Fruit fly (Drosophila melanogaster) whole organism, wandering third instar larva: ENCODE data around the gene CG34307.

Source experiments
- Abd-B ChIP-seq: fragments of >200 bp; optimal IDR thresholded peaks from 2 replicates; lab custom pipeline; 2017; ENCODE audit warnings: missing biosample characterization, missing genetic modification characterization
- CG32264 ChIP-seq: fragments of 200-800 bp; sonication (Bioruptor generic); optimal IDR thresholded peaks from 2 replicates; lab custom pipeline; 2016; ENCODE audit warnings: missing biosample characterization, missing genetic modification characterization
- CG9705 ChIP-seq: fragments of 200-800 bp; sonication (Bioruptor generic); optimal IDR thresholded peaks from 2 replicates; lab custom pipeline; 2018; ENCODE audit warnings: missing biosample characterization, mild to moderate bottlenecking, missing genetic modification characterization
- CrebA ChIP-seq: fragments of 200-800 bp; sonication (Bioruptor generic); optimal IDR thresholded peaks from 2 replicates; lab custom pipeline; 2016; ENCODE audit warnings: missing biosample characterization, mild to moderate bottlenecking, missing genetic modification characterization, borderline replicate concordance
- Dfd ChIP-seq: fragments of >200 bp; optimal IDR thresholded peaks from 2 replicates; lab custom pipeline; 2017; ENCODE audit warnings: missing biosample characterization, missing genetic modification characterization
- Dif ChIP-seq: fragments of 200-275, 200-300 bp; sonication (Bioruptor generic); optimal IDR thresholded peaks from 2 replicates; lab custom pipeline; 2018; ENCODE audit warnings: missing biosample characterization, missing genetic modification characterization; ENCODE audit not compliant: partially characterized antibody
- GATAd ChIP-seq: sonication (Bioruptor generic); optimal IDR thresholded peaks from 2 replicates; lab custom pipeline; 2016; ENCODE audit warnings: missing biosample characterization, missing genetic modification characterization
- HLH106 ChIP-seq: fragments of 200-800 bp; optimal IDR thresholded peaks from 3 replicates; lab custom pipeline; 2019; ENCODE audit warnings: missing biosample characterization, mild to moderate bottlenecking, missing genetic modification characterization, moderate library complexity
- Hnf4 ChIP-seq: fragments of 200-800 bp; sonication (Bioruptor generic); optimal IDR thresholded peaks from 2 replicates; lab custom pipeline; 2016; ENCODE audit warnings: missing biosample characterization, mild to moderate bottlenecking, missing genetic modification characterization
- Hr78 ChIP-seq: fragments of >200 bp; optimal IDR thresholded peaks from 2 replicates; lab custom pipeline; 2017; ENCODE audit warnings: missing biosample characterization, missing genetic modification characterization
- Hr83 ChIP-seq: fragments of 200-300 bp; sonication (Bioruptor generic); optimal IDR thresholded peaks from 2 replicates; lab custom pipeline; 2016; ENCODE audit warnings: missing biosample characterization, mild to moderate bottlenecking, missing genetic modification characterization, moderate library complexity; ENCODE audit not compliant: poor library complexity, severe bottlenecking
- Jra ChIP-seq: sonication (Bioruptor generic); optimal IDR thresholded peaks from 2 replicates; lab custom pipeline; 2016; ENCODE audit warnings: missing biosample characterization, missing genetic modification characterization
- Mio ChIP-seq: sonication (Bioruptor generic); optimal IDR thresholded peaks from 2 replicates; lab custom pipeline; 2016; ENCODE audit warnings: missing biosample characterization, missing genetic modification characterization
- Myc ChIP-seq: fragments of >200 bp; optimal IDR thresholded peaks from 2 replicates; lab custom pipeline; 2017
- N ChIP-seq: fragments of >200 bp; optimal IDR thresholded peaks from 2 replicates; lab custom pipeline; 2018; ENCODE audit warnings: missing biosample characterization, missing external identifiers, missing genetic modification characterization
- OdsH ChIP-seq: fragments of 200-800 bp; sonication (Bioruptor generic); optimal IDR thresholded peaks from 2 replicates; lab custom pipeline; 2016; ENCODE audit warnings: missing biosample characterization, mild to moderate bottlenecking, missing genetic modification characterization
- Rel ChIP-seq, 2 experiments: fragments of 200-800 bp; sonication (Bioruptor generic) in 1 of 2; optimal IDR thresholded peaks; 2 replicates in 1 of 2; 3 replicates in 1 of 2; lab custom pipeline; 2016 to 2019; ENCODE audit warnings: mild to moderate bottlenecking in 2 of 2, missing biosample characterization in 2 of 2, missing genetic modification characterization in 2 of 2, moderate library complexity in 1 of 2
- Sp1 ChIP-seq: fragments of 200-800 bp; sonication (Bioruptor generic); optimal IDR thresholded peaks from 3 replicates; lab custom pipeline; 2019; ENCODE audit warnings: missing biosample characterization, mild to moderate bottlenecking, missing genetic modification characterization, moderate library complexity
- Vsx2 ChIP-seq: fragments of 200-300, 225-300 bp; sonication (Bioruptor generic); optimal IDR thresholded peaks from 2 replicates; lab custom pipeline; 2018; ENCODE audit warnings: missing biosample characterization, missing genetic modification characterization; ENCODE audit not compliant: partially characterized antibody
- br ChIP-seq: fragments of 200-800 bp; sonication (Bioruptor generic); optimal IDR thresholded peaks from 2 replicates; lab custom pipeline; 2016; ENCODE audit warnings: missing biosample characterization, missing genetic modification characterization
- brk ChIP-seq: fragments of 200-800 bp; sonication (Bioruptor generic); optimal IDR thresholded peaks from 2 replicates; lab custom pipeline; 2016; ENCODE audit warnings: missing biosample characterization, mild to moderate bottlenecking, missing genetic modification characterization
- dl ChIP-seq, 2 experiments: fragments of 175-275, 200-275 bp in 1 of 2; fragments of 200-275 bp in 1 of 2; sonication (Bioruptor generic); optimal IDR thresholded peaks; lab custom pipeline; 2018; ENCODE audit warnings: mild to moderate bottlenecking in 2 of 2, missing biosample characterization in 2 of 2, missing genetic modification characterization in 2 of 2, moderate library complexity in 2 of 2; ENCODE audit not compliant: partially characterized antibody in 2 of 2, insufficient read depth in 1 of 2
- dmrt93B ChIP-seq: fragments of 200-800 bp; sonication (Bioruptor generic); optimal IDR thresholded peaks from 2 replicates; lab custom pipeline; 2018; ENCODE audit warnings: missing biosample characterization, mild to moderate bottlenecking, missing genetic modification characterization
- dsf ChIP-seq: sonication (Bioruptor generic); optimal IDR thresholded peaks from 2 replicates; lab custom pipeline; 2016; ENCODE audit warnings: missing biosample characterization, missing genetic modification characterization, borderline replicate concordance
- ey ChIP-seq: fragments of 200-800 bp; sonication (Bioruptor generic); optimal IDR thresholded peaks from 2 replicates; lab custom pipeline; 2016; ENCODE audit warnings: missing biosample characterization, missing genetic modification characterization
- foxo ChIP-seq, 2 experiments: fragments of 200-800 bp; sonication (Bioruptor generic); optimal IDR thresholded peaks; 2 replicates in 1 of 2; 3 replicates in 1 of 2; lab custom pipeline; 2016 to 2017; ENCODE audit warnings: missing biosample characterization in 2 of 2, missing genetic modification characterization in 2 of 2
- fru ChIP-seq: fragments of 200-800 bp; sonication (Bioruptor generic); optimal IDR thresholded peaks from 3 replicates; lab custom pipeline; 2016; ENCODE audit warnings: missing biosample characterization, mild to moderate bottlenecking, missing genetic modification characterization
- h ChIP-seq: fragments of 200-800 bp; sonication (Bioruptor generic); optimal IDR thresholded peaks from 3 replicates; lab custom pipeline; 2016; ENCODE audit warnings: missing biosample characterization, mild to moderate bottlenecking, missing genetic modification characterization
- jim ChIP-seq: fragments of 175-275, 200-325 bp; sonication (Bioruptor generic); optimal IDR thresholded peaks from 2 replicates; lab custom pipeline; 2016; ENCODE audit warnings: missing biosample characterization, mild to moderate bottlenecking, missing genetic modification characterization
- lola ChIP-seq: fragments of >200 bp; optimal IDR thresholded peaks from 2 replicates; lab custom pipeline; 2017; ENCODE audit warnings: missing biosample characterization, missing genetic modification characterization
- pan ChIP-seq: fragments of >200 bp; optimal IDR thresholded peaks from 2 replicates; lab custom pipeline; 2017
- psq ChIP-seq: fragments of 200-800 bp; sonication (Bioruptor generic); optimal IDR thresholded peaks from 3 replicates; lab custom pipeline; 2017; ENCODE audit warnings: missing biosample characterization, mild to moderate bottlenecking, missing genetic modification characterization, moderate library complexity
- rgr ChIP-seq: fragments of 200-800 bp; sonication (Bioruptor generic); optimal IDR thresholded peaks from 3 replicates; lab custom pipeline; 2016; ENCODE audit warnings: missing biosample characterization, mild to moderate bottlenecking, missing genetic modification characterization
- sage ChIP-seq: fragments of 200-800 bp; sonication (Bioruptor generic); optimal IDR thresholded peaks from 2 replicates; lab custom pipeline; 2016; ENCODE audit warnings: missing biosample characterization, mild to moderate bottlenecking, missing genetic modification characterization
- sv ChIP-seq: fragments of 200-800 bp; sonication (Bioruptor generic); optimal IDR thresholded peaks from 3 replicates; lab custom pipeline; 2016; ENCODE audit warnings: missing biosample characterization, missing genetic modification characterization
- tai ChIP-seq: sonication (Bioruptor generic); optimal IDR thresholded peaks from 2 replicates; lab custom pipeline; 2016; ENCODE audit warnings: missing biosample characterization, missing genetic modification characterization
- usp ChIP-seq: fragments of >200 bp; optimal IDR thresholded peaks from 2 replicates; lab custom pipeline; 2017; ENCODE audit warnings: missing biosample characterization, missing genetic modification characterization
- woc ChIP-seq: sonication (Bioruptor generic); optimal IDR thresholded peaks from 2 replicates; lab custom pipeline; 2016; ENCODE audit warnings: missing biosample characterization, mild to moderate bottlenecking, missing genetic modification characterization

Gene CG34307

dm6 chr3R:11872692-11873091 lies 24.7 kb upstream of the CG34307 start (continued):
- TF ChIP-seq Sp1 (GFP tag; lab: Kevin White, UChicago) (peak; percentile 62), sv (GFP tag; lab: Kevin White, UChicago) (no peak), OdsH (GFP tag; lab: Kevin White, UChicago) (peak; percentile 48)

dm6 chr3R:11876750-11877149 lies 20.6 kb upstream of the CG34307 start:
- TF ChIP-seq sv (GFP tag; lab: Kevin White, UChicago) (no peak), Jra (GFP tag; lab: Kevin White, UChicago) (no peak), Hr83 (GFP tag; lab: Kevin White, UChicago) (no peak), ey (GFP tag; lab: Kevin White, UChicago) (no peak), br (no peak), Hnf4 (GFP tag; lab: Kevin White, UChicago) (no peak), h (GFP tag; lab: Kevin White, UChicago) (no peak), jim (GFP tag; lab: Kevin White, UChicago) (no peak), dl (GFP tag; optimal IDR thresholded peaks at IDR 0.05; lab: Kevin White, UChicago; ENCODE audit: insufficient read depth in 1 of 2, partially characterized antibody in 2 of 2) (no peak), Myc (lab: Kevin White, UChicago) (no peak), CG9705 (no peak)

- TF ChIP-seq Myc (lab: Kevin White, UChicago) = no peak
- no peak for TF ChIP-seq Vsx2 (GFP tag; lab: Kevin White, UChicago)
- TF ChIP-seq ey (GFP tag; lab: Kevin White, UChicago) = no peak
- TF ChIP-seq, all 38 proteins: peak for 0
Measured at dm6 chr3R:11877162-11877561, 20.2 kb upstream of the CG34307 start, which contains the start of gene sad. Gene sad (plus strand): TSS chr3R:11877235.

DNA sequence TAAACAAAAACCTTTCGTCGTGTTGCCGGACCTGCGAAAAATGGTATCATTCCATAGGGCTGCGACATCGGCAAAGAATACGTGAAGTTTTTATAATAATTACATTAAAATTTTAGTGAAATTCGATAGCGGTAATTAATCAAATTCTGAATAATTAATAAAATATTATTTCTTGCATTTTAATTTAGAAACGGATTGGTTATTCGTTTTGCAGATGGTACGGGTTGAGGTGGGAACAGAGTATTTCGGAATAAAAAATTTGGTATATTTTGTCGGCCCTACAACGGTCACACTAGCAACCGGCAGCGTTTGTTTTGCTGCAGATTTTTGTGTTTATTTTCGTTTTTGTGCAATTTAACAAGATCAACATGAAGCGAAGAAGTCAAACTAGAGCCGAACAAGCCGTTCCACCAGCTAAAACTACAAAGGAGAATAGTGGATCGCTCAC lies 14.9 kb upstream of the CG34307 start, which contains the start of the genes CG6962 and CG31368:
Gene CG6962, minus strand, starts transcription at position 29 of the 448 bp plus-strand sequence.
Gene CG31368, plus strand, starts transcription at position 285 of the 448 bp plus-strand sequence.
- TF ChIP-seq dmrt93B (GFP tag; lab: Kevin White, UChicago) (peak; percentile 60), CG32264 (no peak), tai (GFP tag; lab: Kevin White, UChicago) (no peak), pan (lab: Kevin White, UChicago) (no peak), brk (GFP tag; lab: Kevin White, UChicago) (no peak), foxo (GFP tag; optimal IDR thresholded peaks at IDR 0.05; lab: Kevin White, UChicago) (peak in 1 of 2 experiments; percentile 79), N (GFP tag; lab: Kevin White, UChicago) (peak; percentile 31), CG9705 (peak; percentile 70), Hnf4 (GFP tag; lab: Kevin White, UChicago) (peak; percentile 76), sv (GFP tag; lab: Kevin White, UChicago) (peak; percentile 90), sage (GFP tag; lab: Kevin White, UChicago) (peak; percentile 22), ey (GFP tag; lab: Kevin White, UChicago) (peak; percentile 58), woc (GFP tag; lab: Kevin White, UChicago) (peak; percentile 59), Jra (GFP tag; lab: Kevin White, UChicago) (peak; percentile 7), Hr78 (GFP tag; lab: Kevin White, UChicago) (no peak), CrebA (GFP tag; lab: Kevin White, UChicago) (no peak), OdsH (GFP tag; lab: Kevin White, UChicago) (peak; percentile 50), HLH106 (tag; lab: Kevin White, UChicago) (peak; percentile 86), Dfd (no peak), dl (GFP tag; optimal IDR thresholded peaks at IDR 0.05; lab: Kevin White, UChicago; ENCODE audit: insufficient read depth in 1 of 2, partially characterized antibody in 2 of 2) (no peak), Myc (lab: Kevin White, UChicago) (peak; percentile 11), dsf (GFP tag; lab: Kevin White, UChicago) (no peak), fru (GFP tag; lab: Kevin White, UChicago) (peak; percentile 65), lola (no peak), Sp1 (GFP tag; lab: Kevin White, UChicago) (peak; percentile 61), Mio (GFP tag; lab: Kevin White, UChicago) (no peak), Dif (GFP tag; lab: Kevin White, UChicago) (no peak), Hr83 (GFP tag; lab: Kevin White, UChicago) (peak; percentile 56), Abd-B (GFP tag; lab: Kevin White, UChicago) (no peak), rgr (GFP tag; lab: Kevin White, UChicago) (peak; percentile 69), usp (GFP tag; lab: Kevin White, UChicago) (no peak), Rel (GFP tag; optimal IDR thresholded peaks at IDR 0.05; lab: Kevin White, UChicago) (no peak), Rel (tag; optimal IDR thresholded peaks at IDR 0.05; lab: Kevin White, UChicago) (peak; percentile 26), br (peak; percentile 49), h (GFP tag; lab: Kevin White, UChicago) (peak; percentile 70), jim (GFP tag; lab: Kevin White, UChicago) (no peak), GATAd (GFP tag; lab: Kevin White, UChicago) (no peak), psq (GFP tag; lab: Kevin White, UChicago) (peak; percentile 48), Vsx2 (GFP tag; lab: Kevin White, UChicago) (no peak)
